Fruit fly (Drosophila melanogaster) whole organism, embryonic: ENCODE data around the gene CG43049.

Experiments used
- Atf3 ChIP-seq: fragments of 200-800 bp; sonication (Bioruptor generic); optimal IDR thresholded peaks from 3 replicates; lab custom pipeline; 2016; ENCODE audit warnings: missing biosample characterization, missing genetic modification characterization
- Blimp-1 ChIP-seq: fragments of 200-800 bp; sonication (Bioruptor generic); optimal IDR thresholded peaks from 3 replicates; lab custom pipeline; 2018; ENCODE audit warnings: missing biosample characterization, missing genetic modification characterization, mild to moderate bottlenecking, moderate library complexity, missing genetic modification reagents
- CG10209 ChIP-seq: fragments of 200-800 bp; sonication (Bioruptor generic); optimal IDR thresholded peaks from 3 replicates; lab custom pipeline; 2017; ENCODE audit warnings: missing biosample characterization, mild to moderate bottlenecking, missing genetic modification characterization, missing genetic modification reagents
- CG12155 ChIP-seq: fragments of 200-800 bp; sonication (Bioruptor generic); optimal IDR thresholded peaks from 3 replicates; lab custom pipeline; 2016; ENCODE audit warnings: missing biosample characterization, missing genetic modification characterization
- CG13123 ChIP-seq: fragments of 200-800 bp; sonication (Bioruptor generic); optimal IDR thresholded peaks from 2 replicates; lab custom pipeline; 2016; ENCODE audit warnings: missing biosample characterization, missing genetic modification characterization
- CG14050 ChIP-seq: fragments of 200-800 bp; sonication (Bioruptor generic); IDR thresholded peaks from 3 replicates; pipeline ENCODE4 v1.3.6; 2022; ENCODE audit warnings: missing biosample characterization, missing genetic modification characterization
- CG1603 ChIP-seq: fragments of 200-800 bp; sonication (Bioruptor generic); optimal IDR thresholded peaks from 2 replicates; lab custom pipeline; 2019; ENCODE audit warnings: missing biosample characterization, mild to moderate bottlenecking, missing genetic modification characterization, moderate library complexity
- CG17568 ChIP-seq: fragments of 200-800 bp; sonication (Bioruptor generic); optimal IDR thresholded peaks from 2 replicates; lab custom pipeline; 2018; ENCODE audit warnings: missing biosample characterization, mild to moderate bottlenecking, missing genetic modification characterization, moderate library complexity
- CG17612 ChIP-seq: fragments of 200-800 bp; sonication (Bioruptor generic); IDR thresholded peaks from 2 replicates; pipeline ENCODE4 v1.3.6; 2022; ENCODE audit warnings: missing biosample characterization, missing genetic modification characterization
- CG2678 ChIP-seq: fragments of 200-800 bp; sonication (Bioruptor generic); optimal IDR thresholded peaks from 3 replicates; lab custom pipeline; 2019; ENCODE audit warnings: missing biosample characterization, mild to moderate bottlenecking, missing genetic modification characterization, moderate library complexity
- CG32532 ChIP-seq: fragments of 200-800 bp; sonication (Bioruptor generic); IDR thresholded peaks from 2 replicates; pipeline ENCODE4 v1.3.6; 2022; ENCODE audit warnings: missing biosample characterization, missing genetic modification characterization
- CG33213 ChIP-seq: fragments of 200-800 bp; sonication (Bioruptor generic); optimal IDR thresholded peaks from 3 replicates; lab custom pipeline; 2016; ENCODE audit warnings: missing biosample characterization, missing genetic modification characterization
- CG4404 ChIP-seq: fragments of 200-800 bp; sonication (Bioruptor generic); IDR thresholded peaks from 2 replicates; pipeline ENCODE4 v1.3.6; 2022; ENCODE audit warnings: missing biosample characterization, missing genetic modification characterization
- CG4617 ChIP-seq: fragments of 200-800 bp; sonication (Bioruptor generic); optimal IDR thresholded peaks from 3 replicates; lab custom pipeline; 2016; ENCODE audit warnings: missing biosample characterization, missing genetic modification characterization, borderline replicate concordance
- CG4820 ChIP-seq: fragments of 200-800 bp; sonication (Bioruptor generic); optimal IDR thresholded peaks from 3 replicates; lab custom pipeline; 2016; ENCODE audit warnings: missing biosample characterization, missing genetic modification characterization
- CG5245 ChIP-seq: fragments of 200-800 bp; sonication (Bioruptor generic); optimal IDR thresholded peaks from 3 replicates; lab custom pipeline; 2016; ENCODE audit warnings: missing biosample characterization, missing genetic modification characterization
- CG6175 ChIP-seq: fragments of 200-800 bp; sonication (Bioruptor generic); IDR thresholded peaks from 3 replicates; pipeline ENCODE4 v1.3.6; 2022; ENCODE audit warnings: missing biosample characterization, missing genetic modification characterization
- CG6765 ChIP-seq: fragments of 200-800 bp; sonication (Bioruptor generic); optimal IDR thresholded peaks from 3 replicates; lab custom pipeline; 2017; ENCODE audit warnings: missing biosample characterization, mild to moderate bottlenecking, missing genetic modification characterization
- CG6791 ChIP-seq: fragments of 200-800 bp; sonication (Bioruptor generic); IDR thresholded peaks from 3 replicates; pipeline ENCODE4 v1.3.6; 2022; ENCODE audit warnings: missing biosample characterization, missing genetic modification characterization; ENCODE audit not compliant: partially characterized antibody
- CG6854 ChIP-seq: fragments of 200-800 bp; sonication (Bioruptor generic); optimal IDR thresholded peaks from 3 replicates; lab custom pipeline; 2017; ENCODE audit warnings: missing biosample characterization, mild to moderate bottlenecking, missing genetic modification characterization
- CG7786 ChIP-seq: fragments of 200-800 bp; sonication (Bioruptor generic); optimal IDR thresholded peaks from 2 replicates; lab custom pipeline; 2016; ENCODE audit warnings: missing biosample characterization, missing genetic modification characterization
- Dp ChIP-seq: fragments of 200-800 bp; sonication (Bioruptor generic); optimal IDR thresholded peaks from 2 replicates; lab custom pipeline; 2018; ENCODE audit warnings: missing biosample characterization, mild to moderate bottlenecking, missing genetic modification characterization, moderate library complexity
- Dref ChIP-seq: fragments of 200-800 bp; sonication (Bioruptor generic); IDR thresholded peaks from 2 replicates; pipeline ENCODE4 v1.3.6; 2022; ENCODE audit warnings: missing biosample characterization, missing genetic modification characterization
- Fer3 ChIP-seq: fragments of 200-800 bp; sonication (Bioruptor generic); optimal IDR thresholded peaks from 2 replicates; lab custom pipeline; 2018; ENCODE audit warnings: missing biosample characterization, mild to moderate bottlenecking, missing genetic modification characterization, moderate library complexity
- HmgZ ChIP-seq: fragments of 200-800 bp; sonication (Bioruptor generic); optimal IDR thresholded peaks from 2 replicates; lab custom pipeline; 2018; ENCODE audit warnings: missing biosample characterization, mild to moderate bottlenecking, missing genetic modification characterization
- Hsf ChIP-seq: fragments of 200-800 bp; sonication (Bioruptor generic); optimal IDR thresholded peaks from 3 replicates; lab custom pipeline; 2016; ENCODE audit warnings: missing biosample characterization, missing genetic modification characterization
- Max ChIP-seq: fragments of 200-800 bp; sonication (Bioruptor generic); optimal IDR thresholded peaks from 2 replicates; lab custom pipeline; 2016; ENCODE audit warnings: missing biosample characterization, mild to moderate bottlenecking, missing genetic modification characterization
- Mes4 ChIP-seq: fragments of 200-800 bp; sonication (Bioruptor generic); optimal IDR thresholded peaks from 2 replicates; lab custom pipeline; 2016; ENCODE audit warnings: missing biosample characterization, missing genetic modification characterization
- NC2β ChIP-seq: fragments of 200-800 bp; sonication (Bioruptor generic); optimal IDR thresholded peaks from 2 replicates; lab custom pipeline; 2016; ENCODE audit warnings: missing biosample characterization, missing genetic modification characterization
- NK7.1 ChIP-seq: fragments of 200-800 bp; sonication (Bioruptor generic); optimal IDR thresholded peaks from 3 replicates; lab custom pipeline; 2016; ENCODE audit warnings: missing biosample characterization, missing genetic modification characterization
- Nf-YC ChIP-seq: fragments of 200-800 bp; optimal IDR thresholded peaks from 3 replicates; lab custom pipeline; 2019; ENCODE audit warnings: missing biosample characterization, mild to moderate bottlenecking, missing genetic modification characterization, moderate library complexity
- Oli ChIP-seq: fragments of 200-800 bp; sonication (Bioruptor generic); optimal IDR thresholded peaks from 2 replicates; lab custom pipeline; 2018; ENCODE audit warnings: missing biosample characterization, mild to moderate bottlenecking, missing genetic modification characterization, moderate library complexity
- Spps ChIP-seq: fragments of 200-800 bp; sonication (Bioruptor generic); optimal IDR thresholded peaks from 2 replicates; lab custom pipeline; 2018; ENCODE audit warnings: missing biosample characterization, mild to moderate bottlenecking, missing genetic modification characterization
- Stat92E ChIP-seq, 3 experiments: fragments of >200 bp in 2 of 3; fragments of 200-800 bp in 1 of 3; sonication (Bioruptor generic) in 1 of 3; optimal IDR thresholded peaks; 2 replicates each; lab custom pipeline; 2017 to 2019; ENCODE audit warnings: missing biosample characterization in 3 of 3, missing genetic modification characterization in 3 of 3, mild to moderate bottlenecking in 1 of 3, moderate library complexity in 1 of 3
- YL-1 ChIP-seq: fragments of 200-800 bp; sonication (Bioruptor generic); optimal IDR thresholded peaks from 3 replicates; lab custom pipeline; 2017; ENCODE audit warnings: missing biosample characterization, mild to moderate bottlenecking, missing genetic modification characterization
- amos ChIP-seq: fragments of 200-800 bp; sonication (Bioruptor generic); IDR thresholded peaks from 2 replicates; pipeline ENCODE4 v1.3.6; 2022; ENCODE audit warnings: missing biosample characterization, missing genetic modification characterization; ENCODE audit not compliant: partially characterized antibody
- gce ChIP-seq: fragments of 200-800 bp; sonication (Bioruptor generic); IDR thresholded peaks from 3 replicates; pipeline ENCODE4 v1.3.6; 2022; ENCODE audit warnings: missing biosample characterization, missing genetic modification characterization
- jigr1 ChIP-seq: fragments of 200-800 bp; sonication (Bioruptor generic); IDR thresholded peaks from 3 replicates; pipeline ENCODE4 v1.3.6; 2022; ENCODE audit warnings: missing biosample characterization, missing genetic modification characterization
- jing ChIP-seq: fragments of 200-800 bp; sonication (Bioruptor generic); optimal IDR thresholded peaks from 2 replicates; lab custom pipeline; 2018; ENCODE audit warnings: missing biosample characterization, mild to moderate bottlenecking, missing genetic modification characterization
- lmd ChIP-seq: fragments of 200-800 bp; sonication (Bioruptor generic); IDR thresholded peaks from 2 replicates; pipeline ENCODE4 v1.3.6; 2022; ENCODE audit warnings: missing biosample characterization, missing genetic modification characterization
- peb ChIP-seq: fragments of 200-800 bp; sonication (Bioruptor generic); IDR thresholded peaks from 2 replicates; pipeline ENCODE4 v1.3.6; 2022; ENCODE audit warnings: missing biosample characterization, missing genetic modification characterization
- phol ChIP-seq: fragments of 200-800 bp; sonication (Bioruptor generic); optimal IDR thresholded peaks from 3 replicates; lab custom pipeline; 2018; ENCODE audit warnings: missing biosample characterization, mild to moderate bottlenecking, missing genetic modification characterization, moderate library complexity
- salm ChIP-seq: fragments of 200-800 bp; sonication (Bioruptor generic); optimal IDR thresholded peaks from 2 replicates; lab custom pipeline; 2018; ENCODE audit warnings: missing biosample characterization, mild to moderate bottlenecking, missing genetic modification characterization
- sisA ChIP-seq: fragments of 200-800 bp; sonication (Bioruptor generic); IDR thresholded peaks from 2 replicates; pipeline ENCODE4 v1.3.6; 2022; ENCODE audit warnings: missing biosample characterization, missing genetic modification characterization
- stwl ChIP-seq: fragments of 200-800 bp; sonication (Bioruptor generic); optimal IDR thresholded peaks from 3 replicates; lab custom pipeline; 2018; ENCODE audit warnings: missing biosample characterization, mild to moderate bottlenecking, missing genetic modification characterization, moderate library complexity
- tap ChIP-seq: fragments of 200-800 bp; optimal IDR thresholded peaks from 3 replicates; lab custom pipeline; 2019; ENCODE audit warnings: missing biosample characterization, mild to moderate bottlenecking, missing genetic modification characterization, moderate library complexity
- tll ChIP-seq, 2 experiments: fragments of 200-800 bp in 1 of 2; fragments of >200 bp in 1 of 2; sonication (Bioruptor generic) in 1 of 2; optimal IDR thresholded peaks; 2 replicates each; lab custom pipeline; 2017 to 2019; ENCODE audit warnings: missing biosample characterization in 2 of 2, missing genetic modification characterization in 2 of 2, mild to moderate bottlenecking in 1 of 2, moderate library complexity in 1 of 2
- trh ChIP-seq: fragments of 200-800 bp; sonication (Bioruptor generic); optimal IDR thresholded peaks from 2 replicates; lab custom pipeline; 2016; ENCODE audit warnings: missing biosample characterization, missing genetic modification characterization
- tx ChIP-seq: fragments of 200-800 bp; sonication (Bioruptor generic); optimal IDR thresholded peaks from 2 replicates; lab custom pipeline; 2016; ENCODE audit warnings: missing biosample characterization, missing genetic modification characterization
- vfl ChIP-seq: fragments of 200-800 bp; sonication (Bioruptor generic); optimal IDR thresholded peaks from 2 replicates; lab custom pipeline; 2016; ENCODE audit warnings: missing biosample characterization, missing genetic modification characterization

CG43049 gene

dm6 chr3L:18898770-18899278 is 26.1 kb upstream of the CG43049 start, which contains the start of gene RpL26 (continued):
- TF ChIP-seq CG1603 (tag; lab: Kevin White, UChicago): peak; percentile 28
- peak; percentile 42 for TF ChIP-seq Fer3 (tag; lab: Kevin White, UChicago)
- TF ChIP-seq CG17568 (GFP tag; lab: Kevin White, UChicago): no peak
- TF ChIP-seq Hsf (GFP tag; lab: Kevin White, UChicago): peak; percentile 89
- peak; percentile 34 for TF ChIP-seq Dp
- TF ChIP-seq trh (GFP tag; lab: Kevin White, UChicago): peak; percentile 54
- TF ChIP-seq amos (GFP tag; lab: Robert Waterston, UW): peak; percentile 93
- no peak for TF ChIP-seq jigr1 (GFP tag; lab: Robert Waterston, UW)
- TF ChIP-seq CG4820 (GFP tag; lab: Kevin White, UChicago): peak; percentile 37
- TF ChIP-seq CG14050 (GFP tag; lab: Robert Waterston, UW): peak; percentile 32; the same call in 2 of the 3 replicates
- peak in 1 of 2 experiments; percentile 88 for TF ChIP-seq tll (GFP tag; optimal IDR thresholded peaks at IDR 0.05; lab: Kevin White, UChicago)
- TF ChIP-seq stwl (tag; lab: Kevin White, UChicago): peak; percentile 46
- no peak for TF ChIP-seq salm
- TF ChIP-seq Dref (GFP tag; lab: Robert Waterston, UW): peak; percentile 58
- TF ChIP-seq gce (GFP tag; lab: Robert Waterston, UW): no peak; the same call in 2 of the 3 replicates
- peak; percentile 73 for TF ChIP-seq Nf-YC (tag; lab: Kevin White, UChicago)
- TF ChIP-seq peb (GFP tag; lab: Robert Waterston, UW): peak; percentile 54; the same call in 1 of the 2 replicates
- TF ChIP-seq Oli (tag; lab: Kevin White, UChicago): peak; percentile 51
- TF ChIP-seq tap: peak; percentile 57
- peak; percentile 71 for TF ChIP-seq CG32532 (GFP tag; lab: Robert Waterston, UW)
- peak; percentile 78 for TF ChIP-seq CG33213 (GFP tag; lab: Kevin White, UChicago)
- TF ChIP-seq CG2678 (tag; lab: Kevin White, UChicago): peak; percentile 76
- TF ChIP-seq CG7786 (GFP tag; lab: Kevin White, UChicago): peak; percentile 83
- peak; percentile 77 for TF ChIP-seq CG12155 (GFP tag; lab: Kevin White, UChicago)
- TF ChIP-seq vfl (GFP tag; lab: Kevin White, UChicago): peak; percentile 78
- peak; percentile 62 for TF ChIP-seq NK7.1 (GFP tag; lab: Kevin White, UChicago)
- TF ChIP-seq Mes4 (GFP tag; lab: Kevin White, UChicago): peak; percentile 96
- no peak for TF ChIP-seq jing (GFP tag; lab: Kevin White, UChicago)
- peak; percentile 78 for TF ChIP-seq HmgZ (tag; lab: Kevin White, UChicago)
- TF ChIP-seq phol (tag; lab: Kevin White, UChicago): peak; percentile 80
- no peak for TF ChIP-seq Spps (tag; lab: Kevin White, UChicago)
- TF ChIP-seq CG17612 (GFP tag; lab: Robert Waterston, UW): no peak
- TF ChIP-seq tx (GFP tag; lab: Kevin White, UChicago): peak; percentile 85
- peak; percentile 89 for TF ChIP-seq YL-1 (GFP tag; lab: Kevin White, UChicago)
- peak; percentile 55 for TF ChIP-seq CG4617 (GFP tag; lab: Kevin White, UChicago)
- peak; percentile 11 for TF ChIP-seq CG5245 (GFP tag; lab: Kevin White, UChicago)
- TF ChIP-seq CG6175 (GFP tag; lab: Robert Waterston, UW): no peak
- TF ChIP-seq CG10209: peak; percentile 70
- peak; percentile 75 for TF ChIP-seq sisA (GFP tag; lab: Robert Waterston, UW)
- TF ChIP-seq lmd: peak; percentile 73; the same call in 1 of the 2 replicates
- peak; percentile 83 for TF ChIP-seq Atf3 (GFP tag; lab: Kevin White, UChicago)
- no peak for TF ChIP-seq Blimp-1 (GFP tag; lab: Kevin White, UChicago)
- TF ChIP-seq NC2β (GFP tag; lab: Kevin White, UChicago): peak; percentile 99
- peak in 1 of 3 experiments; percentile 81 for TF ChIP-seq Stat92E (GFP tag; optimal IDR thresholded peaks at IDR 0.05; lab: Kevin White, UChicago)
- peak; percentile 83 for TF ChIP-seq CG4404 (GFP tag; lab: Robert Waterston, UW)
- TF ChIP-seq CG13123 (GFP tag; lab: Kevin White, UChicago): peak; percentile 64
- peak; percentile 25 for TF ChIP-seq CG6854 (GFP tag; lab: Kevin White, UChicago)
- peak; percentile 65 for TF ChIP-seq CG6765 (GFP tag; lab: Kevin White, UChicago)
- TF ChIP-seq Max (GFP tag; lab: Kevin White, UChicago): peak; percentile 63
- TF ChIP-seq CG6791: peak; percentile 91
